Fruit fly (Drosophila melanogaster): ENCODE results near the gene Mlc1.

- TF ChIP-seq h (optimal IDR thresholded peaks at IDR 0.05): no peak
- no peak for TF ChIP-seq Myc (optimal IDR thresholded peaks at IDR 0.05)
- TF ChIP-seq psq (optimal IDR thresholded peaks at IDR 0.05): no peak
Measured at dm6 chr3R:27677174-27677726, 17.3 kb upstream of the Mlc1 start, which contains the start of gene Hsdl2.

All from Kc167 (cell line).